Fruit fly (Drosophila melanogaster): ENCODE results near the gene CG18547.

The CG18547 gene

dm6 chr3R:11967262-11968029, 12.7 kb downstream of the CG18547 start, which contains the start of the genes CG12213 and GC1 (continued):
- TF ChIP-seq CG4282 (GFP tag; optimal IDR thresholded peaks at IDR 0.05) (no peak), CG10209 (GFP tag; optimal IDR thresholded peaks at IDR 0.05) (no peak), Aef1 (GFP tag; IDR thresholded peaks at IDR 0.05) (no peak), CG17829 (tag; optimal IDR thresholded peaks at IDR 0.05) (peak; percentile 65), CG1233 (GFP tag; optimal IDR thresholded peaks at IDR 0.05) (no peak), psq (GFP tag; optimal IDR thresholded peaks at IDR 0.05) (no peak), Xrp1 (GFP tag; IDR thresholded peaks at IDR 0.05) (no peak), twi (tag; optimal IDR thresholded peaks at IDR 0.05) (peak; percentile 14), CG4854 (GFP tag; optimal IDR thresholded peaks at IDR 0.05) (peak; percentile 45), CG8944 (GFP tag; optimal IDR thresholded peaks at IDR 0.05) (no peak), CG10147 (GFP tag; optimal IDR thresholded peaks at IDR 0.05) (peak; percentile 4), CG18764 (GFP tag; optimal IDR thresholded peaks at IDR 0.05) (no peak), E2f2 (GFP tag; IDR thresholded peaks at IDR 0.05) (peak; percentile 81), Dip2 (GFP tag; IDR thresholded peaks at IDR 0.05) (no peak), phol (tag; optimal IDR thresholded peaks at IDR 0.05) (peak; percentile 70), CG3065 (GFP tag; optimal IDR thresholded peaks at IDR 0.05) (no peak), CG10267 (tag; optimal IDR thresholded peaks at IDR 0.05) (peak; percentile 82), Eip74EF (GFP tag; optimal IDR thresholded peaks at IDR 0.05) (no peak), CG17568 (GFP tag; optimal IDR thresholded peaks at IDR 0.05) (no peak), CG2889 (GFP tag; IDR thresholded peaks at IDR 0.05) (no peak), YL-1 (GFP tag; optimal IDR thresholded peaks at IDR 0.05) (peak; percentile 68), CG8478 (optimal IDR thresholded peaks at IDR 0.05) (no peak), Opbp (GFP tag; IDR thresholded peaks at IDR 0.05; ENCODE audit: partially characterized antibody) (peak; percentile 97), Ssrp (tag; optimal IDR thresholded peaks at IDR 0.05) (no peak), Atf-2 (GFP tag; optimal IDR thresholded peaks at IDR 0.05) (no peak), Blimp-1 (GFP tag; optimal IDR thresholded peaks at IDR 0.05) (no peak), Elba2 (GFP tag; optimal IDR thresholded peaks at IDR 0.05) (peak; percentile 6), sens (GFP tag) (peak; percentile 88), CG13424 (tag; optimal IDR thresholded peaks at IDR 0.05) (peak; percentile 4), Atf6 (GFP tag; IDR thresholded peaks at IDR 0.05) (no peak), CG32767 (GFP tag; IDR thresholded peaks at IDR 0.05) (no peak), prd (optimal IDR thresholded peaks at IDR 0.05) (no peak), prd (GFP tag; IDR thresholded peaks at IDR 0.05) (no peak), slou (GFP tag; optimal IDR thresholded peaks at IDR 0.05) (no peak), sima (GFP tag; optimal IDR thresholded peaks at IDR 0.05) (no peak), gce (GFP tag; IDR thresholded peaks at IDR 0.05) (no peak), cwo (GFP tag; optimal IDR thresholded peaks at IDR 0.05) (no peak), Rfx (GFP tag; IDR thresholded peaks at IDR 0.05) (peak; percentile 35; the same call in 1 of the 2 replicates), stc (GFP tag; IDR thresholded peaks at IDR 0.05) (no peak), ab (GFP tag; optimal IDR thresholded peaks at IDR 0.05) (no peak), wor (GFP tag; IDR thresholded peaks at IDR 0.05) (no peak), Hand (GFP tag; optimal IDR thresholded peaks at IDR 0.05) (no peak), CHES-1-like (GFP tag; optimal IDR thresholded peaks at IDR 0.05) (peak; percentile 53), Sox100B (GFP tag; optimal IDR thresholded peaks at IDR 0.05) (peak; percentile 3), vnd (GFP tag; IDR thresholded peaks at IDR 0.05; ENCODE audit: partially characterized antibody) (peak; percentile 98), chm (GFP tag; IDR thresholded peaks at IDR 0.05) (no peak), H15 (GFP tag; IDR thresholded peaks at IDR 0.05) (no peak), grau (tag; optimal IDR thresholded peaks at IDR 0.05) (peak; percentile 43), her (GFP tag; optimal IDR thresholded peaks at IDR 0.05) (no peak), Xbp1 (GFP tag; optimal IDR thresholded peaks at IDR 0.05) (peak; percentile 36), nmo (GFP tag; optimal IDR thresholded peaks at IDR 0.05) (peak; percentile 80)
